Fruit fly (Drosophila melanogaster) whole organism, wandering third instar larva: Measurements from ENCODE around the gene CG42268.

ENCODE experiments used
- CG32264 ChIP-seq: fragments of 200-800 bp; sonication (Bioruptor generic); optimal IDR thresholded peaks from 2 replicates; lab custom pipeline; 2016; ENCODE audit warnings: missing biosample characterization, missing genetic modification characterization
- Hnf4 ChIP-seq: fragments of 200-800 bp; sonication (Bioruptor generic); optimal IDR thresholded peaks from 2 replicates; lab custom pipeline; 2016; ENCODE audit warnings: missing biosample characterization, mild to moderate bottlenecking, missing genetic modification characterization
- Mio ChIP-seq: sonication (Bioruptor generic); optimal IDR thresholded peaks from 2 replicates; lab custom pipeline; 2016; ENCODE audit warnings: missing biosample characterization, missing genetic modification characterization
- Rel ChIP-seq, 2 experiments: fragments of 200-800 bp; sonication (Bioruptor generic) in 1 of 2; optimal IDR thresholded peaks; 2 replicates in 1 of 2; 3 replicates in 1 of 2; lab custom pipeline; 2016 to 2019; ENCODE audit warnings: mild to moderate bottlenecking in 2 of 2, missing biosample characterization in 2 of 2, missing genetic modification characterization in 2 of 2, moderate library complexity in 1 of 2
- Sp1 ChIP-seq: fragments of 200-800 bp; sonication (Bioruptor generic); optimal IDR thresholded peaks from 3 replicates; lab custom pipeline; 2019; ENCODE audit warnings: missing biosample characterization, mild to moderate bottlenecking, missing genetic modification characterization, moderate library complexity
- dmrt93B ChIP-seq: fragments of 200-800 bp; sonication (Bioruptor generic); optimal IDR thresholded peaks from 2 replicates; lab custom pipeline; 2018; ENCODE audit warnings: missing biosample characterization, mild to moderate bottlenecking, missing genetic modification characterization
- foxo ChIP-seq, 2 experiments: fragments of 200-800 bp; sonication (Bioruptor generic); optimal IDR thresholded peaks; 2 replicates in 1 of 2; 3 replicates in 1 of 2; lab custom pipeline; 2016 to 2017; ENCODE audit warnings: missing biosample characterization in 2 of 2, missing genetic modification characterization in 2 of 2
- pan ChIP-seq: fragments of >200 bp; optimal IDR thresholded peaks from 2 replicates; lab custom pipeline; 2017
- psq ChIP-seq: fragments of 200-800 bp; sonication (Bioruptor generic); optimal IDR thresholded peaks from 3 replicates; lab custom pipeline; 2017; ENCODE audit warnings: missing biosample characterization, mild to moderate bottlenecking, missing genetic modification characterization, moderate library complexity
- sage ChIP-seq: fragments of 200-800 bp; sonication (Bioruptor generic); optimal IDR thresholded peaks from 2 replicates; lab custom pipeline; 2016; ENCODE audit warnings: missing biosample characterization, mild to moderate bottlenecking, missing genetic modification characterization
- sv ChIP-seq: fragments of 200-800 bp; sonication (Bioruptor generic); optimal IDR thresholded peaks from 3 replicates; lab custom pipeline; 2016; ENCODE audit warnings: missing biosample characterization, missing genetic modification characterization
- woc ChIP-seq: sonication (Bioruptor generic); optimal IDR thresholded peaks from 2 replicates; lab custom pipeline; 2016; ENCODE audit warnings: missing biosample characterization, mild to moderate bottlenecking, missing genetic modification characterization

CG42268 gene

dm6 chr3L:9687536-9687935 lies 72.7 kb downstream of the CG42268 start:
- no peak for TF ChIP-seq foxo (GFP tag; optimal IDR thresholded peaks at IDR 0.05; lab: Kevin White, UChicago)
- no peak for TF ChIP-seq Rel (GFP tag; optimal IDR thresholded peaks at IDR 0.05; lab: Kevin White, UChicago)
- TF ChIP-seq Rel (tag; optimal IDR thresholded peaks at IDR 0.05; lab: Kevin White, UChicago), result no peak
- no peak for TF ChIP-seq Sp1 (GFP tag; lab: Kevin White, UChicago)
- no peak for TF ChIP-seq sv (GFP tag; lab: Kevin White, UChicago)
- TF ChIP-seq CG32264 (GFP tag; lab: Kevin White, UChicago), result no peak

- TF ChIP-seq psq (no peak), woc (no peak), foxo (GFP tag; optimal IDR thresholded peaks at IDR 0.05; lab: Kevin White, UChicago) (no peak), pan (lab: Kevin White, UChicago) (no peak), sage (no peak), dmrt93B (no peak), Mio (no peak), Hnf4 (GFP tag; lab: Kevin White, UChicago) (no peak)
Measured at dm6 chr3L:9684871-9685270, 75.3 kb downstream of the CG42268 start, which contains the start of gene CG16719. TSS of gene CG16719 (plus strand) at chr3L:9685171.
